Worm (Caenorhabditis elegans) whole organism, L4/young adult: ENCODE results near the gene D1086.17.

ENCODE experiments used
- W03F9.2 ChIP-seq: fragments of 150-350 bp; optimal IDR thresholded peaks from 2 replicates; lab custom pipeline; 2014; ENCODE audit warnings: missing biosample characterization, missing genetic modification characterization
- dao-5 ChIP-seq: sonication (generic microtip); optimal IDR thresholded peaks from 2 replicates; lab custom pipeline; 2016; ENCODE audit warnings: missing genotype, missing genetic modification characterization, moderate library complexity, missing compliant biosample characterization
- him-1 ChIP-seq: sonication (generic microtip); optimal IDR thresholded peaks from 2 replicates; lab custom pipeline; 2016; ENCODE audit warnings: missing genotype, missing genetic modification reagents, missing genetic modification characterization, missing compliant biosample characterization

The D1086.17 gene

ce11 chrV:14069899-14070298, 2.2 kb downstream of the D1086.17 start:
- TF ChIP-seq W03F9.2 (tag; lab: Kevin White, UChicago) (no peak), him-1 (no peak), dao-5 (tag; lab: Kevin White, UChicago) (no peak)

- TF ChIP-seq dao-5 (tag; lab: Kevin White, UChicago): no peak
- no peak for TF ChIP-seq him-1
- TF ChIP-seq W03F9.2 (tag; lab: Kevin White, UChicago): no peak
Observed at ce11 chrV:14074160-14074559, 6.5 kb downstream of the D1086.17 start, which contains the start of gene D1086.11. Gene D1086.11, plus strand, starts transcription at chrV:14074460.

- TF ChIP-seq W03F9.2 (tag; lab: Kevin White, UChicago): no peak
- no peak for TF ChIP-seq dao-5 (tag; lab: Kevin White, UChicago)
- TF ChIP-seq him-1: no peak
Observed at ce11 chrV:14079501-14079900, 11.8 kb downstream of the D1086.17 start, which contains the start of gene D1086.6. Gene D1086.6, plus strand, starts transcription at chrV:14079801.

- TF ChIP-seq dao-5 (tag; lab: Kevin White, UChicago) (no peak), W03F9.2 (tag; lab: Kevin White, UChicago) (no peak), him-1 (no peak)
Observed at ce11 chrV:14082453-14082852, 14.8 kb downstream of the D1086.17 start, which contains the start of gene D1086.10. Gene D1086.10, plus strand, starts transcription at chrV:14082753.

ce11 chrV:14083970-14084369, 16.3 kb downstream of the D1086.17 start, which contains the start of gene D1086.7:
Gene D1086.7, plus strand, starts transcription at chrV:14084270.
- TF ChIP-seq W03F9.2 (tag; lab: Kevin White, UChicago): no peak
- no peak for TF ChIP-seq him-1
- TF ChIP-seq dao-5 (tag; lab: Kevin White, UChicago): no peak

ce11 chrV:14085589-14085988, 17.9 kb downstream of the D1086.17 start, which contains the start of gene D1086.18:
Gene D1086.18, plus strand, starts transcription at chrV:14085889.
- TF ChIP-seq dao-5 (tag; lab: Kevin White, UChicago): no peak

- TF ChIP-seq dao-5 (tag; lab: Kevin White, UChicago) (no peak), him-1 (no peak), W03F9.2 (tag; lab: Kevin White, UChicago) (no peak)
Observed at ce11 chrV:14088051-14088450, 20.4 kb downstream of the D1086.17 start, which contains the start of gene D1086.19. Gene D1086.19, plus strand, starts transcription at chrV:14088351.

- no peak for TF ChIP-seq W03F9.2 (tag; lab: Kevin White, UChicago)
- TF ChIP-seq him-1: no peak
- no peak for TF ChIP-seq dao-5 (tag; lab: Kevin White, UChicago)
Observed at ce11 chrV:14090309-14090967, 22.8 kb downstream of the D1086.17 start, which contains the start of the genes D1086.5 and him-5. Gene D1086.5, minus strand, starts transcription at chrV:14090359. Gene him-5, plus strand, starts transcription at chrV:14090426.

ce11 chrV:14092403-14092802, 24.7 kb downstream of the D1086.17 start, which contains the start of gene D1086.3:
Gene D1086.3, plus strand, starts transcription at chrV:14092792.
- TF ChIP-seq W03F9.2 (tag; lab: Kevin White, UChicago) (no peak), dao-5 (tag; lab: Kevin White, UChicago) (no peak), him-1 (no peak)

ce11 chrV:14093805-14094204, 26.1 kb downstream of the D1086.17 start, which contains the start of gene D1086.8:
Gene D1086.8, plus strand, starts transcription at chrV:14094105.
- TF ChIP-seq dao-5 (tag; lab: Kevin White, UChicago) (no peak), W03F9.2 (tag; lab: Kevin White, UChicago) (no peak), him-1 (no peak)

- no peak for TF ChIP-seq W03F9.2 (tag; lab: Kevin White, UChicago)
- TF ChIP-seq him-1: no peak
- TF ChIP-seq dao-5 (tag; lab: Kevin White, UChicago): no peak
Observed at ce11 chrV:14094546-14094945, 26.9 kb downstream of the D1086.17 start.

- TF ChIP-seq dao-5 (tag; lab: Kevin White, UChicago): no peak
- TF ChIP-seq him-1: no peak
- no peak for TF ChIP-seq W03F9.2 (tag; lab: Kevin White, UChicago)
Observed at ce11 chrV:14094953-14095352, 27.3 kb downstream of the D1086.17 start.

ce11 chrV:14097358-14097757, 29.7 kb downstream of the D1086.17 start:
- TF ChIP-seq dao-5 (tag; lab: Kevin White, UChicago) (no peak), him-1 (no peak), W03F9.2 (tag; lab: Kevin White, UChicago) (no peak)

- TF ChIP-seq W03F9.2 (tag; lab: Kevin White, UChicago): no peak
- no peak for TF ChIP-seq him-1
- TF ChIP-seq dao-5 (tag; lab: Kevin White, UChicago): no peak
Observed at ce11 chrV:14098519-14098918, 30.9 kb downstream of the D1086.17 start, which contains the start of the genes D1086.2 and D1086.1. Gene D1086.2, minus strand, starts transcription at chrV:14098668. Gene D1086.1, plus strand, starts transcription at chrV:14098858.
